Worm (Caenorhabditis elegans) whole organism, early embryonic: Measurements from ENCODE around the gene ZK816.1.

ENCODE experiments used
- aly-1 ChIP-seq: sonication (generic microtip); optimal IDR thresholded peaks from 2 replicates; lab custom pipeline; 2016; ENCODE audit warnings: missing genetic modification characterization, missing compliant biosample characterization
- ets-7 ChIP-seq: sonication (generic microtip); optimal IDR thresholded peaks from 2 replicates; lab custom pipeline; 2016; ENCODE audit warnings: missing genotype, missing genetic modification characterization, missing compliant biosample characterization
- hmg-4 ChIP-seq: fragments of 200-800 bp; sonication (Bioruptor generic); optimal IDR thresholded peaks from 2 replicates; lab custom pipeline; 2018; ENCODE audit warnings: mild to moderate bottlenecking, missing genetic modification characterization, missing compliant biosample characterization

- TF ChIP-seq hmg-4: no peak
- no peak for TF ChIP-seq aly-1 (tag; lab: Kevin White, UChicago)
- no peak for TF ChIP-seq ets-7 (tag; lab: Kevin White, UChicago)
These were observed 17.4 kb upstream of the ZK816.1 start for ce11 chrX:3334115-3334514.
